Worm (Caenorhabditis elegans) whole organism, young adult: ENCODE results near the gene ubxn-4.

Experiments
- F55B11.4 ChIP-seq: sonication (generic microtip); optimal IDR thresholded peaks from 2 replicates; lab custom pipeline; 2016; ENCODE audit warnings: missing compliant biosample characterization, missing genetic modification characterization, borderline replicate concordance; ENCODE audit not compliant: insufficient read depth
- nhr-27 ChIP-seq: fragments of 200-800 bp; sonication (Bioruptor generic); optimal IDR thresholded peaks from 2 replicates; lab custom pipeline; 2018; ENCODE audit warnings: mild to moderate bottlenecking, missing genetic modification characterization, moderate library complexity, missing compliant biosample characterization
- sdz-38 ChIP-seq: sonication (generic microtip); optimal IDR thresholded peaks from 2 replicates; lab custom pipeline; 2016; ENCODE audit warnings: missing genotype, missing genetic modification characterization, missing compliant biosample characterization
- ztf-22 ChIP-seq: fragments of 200-800 bp; sonication (Bioruptor generic); optimal IDR thresholded peaks from 2 replicates; lab custom pipeline; 2018; ENCODE audit warnings: mild to moderate bottlenecking, missing genetic modification characterization, moderate library complexity, missing compliant biosample characterization
- ztf-25 ChIP-seq: fragments of 200-800 bp; sonication (Bioruptor generic); IDR thresholded peaks from 2 replicates; pipeline ENCODE4 v1.3.6; 2022; ENCODE audit warnings: missing genetic modification reagents, missing genetic modification characterization, missing compliant biosample characterization

- no peak for TF ChIP-seq nhr-27 (tag; lab: Kevin White, UChicago)
- TF ChIP-seq F55B11.4 (tag; lab: Kevin White, UChicago), result no peak
- no peak for TF ChIP-seq ztf-25 (GFP tag; lab: Robert Waterston, UW)
- no peak for TF ChIP-seq ztf-22 (GFP tag; lab: Kevin White, UChicago)
- TF ChIP-seq sdz-38 (tag; lab: Kevin White, UChicago), result no peak
Measured at ce11 chrIII:8392307-8392706, 13.1 kb downstream of the ubxn-4 start.
